Fruit fly (Drosophila melanogaster): ENCODE measurements around the gene CG15465.
A peak's percentile ranks its signal among the peaks of the same experiment; 100 is the strongest.

Gene CG15465

DNA sequence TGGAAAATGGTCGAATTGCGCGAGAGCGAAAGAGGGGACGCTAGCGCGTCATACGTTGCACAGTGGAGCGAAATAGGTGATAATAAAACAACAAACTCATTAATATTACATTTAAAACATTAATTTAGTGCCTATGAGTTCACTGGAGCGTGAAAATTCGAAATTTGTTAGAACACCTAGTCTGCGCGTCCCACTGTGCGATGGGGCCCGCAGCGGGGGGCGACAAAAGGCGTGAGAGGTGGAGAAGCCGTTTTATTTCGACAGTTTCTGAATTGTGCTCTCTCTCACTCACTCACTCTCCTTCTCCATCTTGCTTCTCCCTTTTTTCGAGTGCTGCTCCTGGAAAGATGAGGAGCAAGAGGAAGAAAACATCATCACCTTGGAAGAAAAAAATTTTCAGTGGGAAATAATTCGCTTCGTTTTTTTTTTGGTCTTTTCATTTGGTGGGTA lies 1.9 kb upstream of the CG15465 start (continued):
- TF ChIP-seq CG12942 (GFP tag; optimal IDR thresholded peaks at IDR 0.05) (peak; percentile 88), wdn (GFP tag; IDR thresholded peaks at IDR 0.05) (peak; percentile 96), dimm (GFP tag; IDR thresholded peaks at IDR 0.05) (peak; percentile 93), CG15696 (tag; optimal IDR thresholded peaks at IDR 0.05) (peak; percentile 61), crc (GFP tag; optimal IDR thresholded peaks at IDR 0.05) (peak; percentile 91), HLH4C (GFP tag; IDR thresholded peaks at IDR 0.05; ENCODE audit: partially characterized antibody) (peak; percentile 64; the same call in 2 of the 3 replicates), ro (GFP tag; IDR thresholded peaks at IDR 0.05) (peak; percentile 85), gcm2 (GFP tag; optimal IDR thresholded peaks at IDR 0.05) (peak; percentile 95), CG15073 (GFP tag; optimal IDR thresholded peaks at IDR 0.05) (peak; percentile 44), Lpt (GFP tag; optimal IDR thresholded peaks at IDR 0.05) (no peak), zen2 (GFP tag; IDR thresholded peaks at IDR 0.05; ENCODE audit: partially characterized antibody) (0 out of 3 replicates have a peak, but pooled peaks have one; percentile 34), CG10321 (GFP tag; IDR thresholded peaks at IDR 0.05) (peak; percentile 89), CG11723 (GFP tag; optimal IDR thresholded peaks at IDR 0.05) (peak; percentile 88), Eip74EF (GFP tag; optimal IDR thresholded peaks at IDR 0.05) (peak in 1 of 2 experiments; percentile 88), bcd (GFP tag; optimal IDR thresholded peaks at IDR 0.05) (peak; percentile 96), CG9727 (GFP tag; optimal IDR thresholded peaks at IDR 0.05) (peak; percentile 95), CG7928 (GFP tag; optimal IDR thresholded peaks at IDR 0.05) (peak; percentile 57), lbe (GFP tag; optimal IDR thresholded peaks at IDR 0.05) (peak; percentile 83), CG9817 (tag; optimal IDR thresholded peaks at IDR 0.05) (peak; percentile 84), Lim3 (GFP tag; IDR thresholded peaks at IDR 0.05) (peak; percentile 89), gcm (GFP tag; optimal IDR thresholded peaks at IDR 0.05) (peak; percentile 89), mld (GFP tag; IDR thresholded peaks at IDR 0.05; ENCODE audit: partially characterized antibody) (0 out of 3 replicates have a peak, but pooled peaks have one; percentile 55), CG17912 (GFP tag; optimal IDR thresholded peaks at IDR 0.05) (no peak), CG8765 (GFP tag; IDR thresholded peaks at IDR 0.05) (peak; percentile 94), onecut (GFP tag; IDR thresholded peaks at IDR 0.05) (peak; percentile 94), ato (GFP tag; IDR thresholded peaks at IDR 0.05; ENCODE audit: partially characterized antibody) (0 out of 2 replicates have a peak, but pooled peaks have one; percentile 18), CG17829 (tag; optimal IDR thresholded peaks at IDR 0.05) (peak; percentile 93), E2f1 (GFP tag; IDR thresholded peaks at IDR 0.05) (peak; percentile 95), CG2199 (GFP tag; IDR thresholded peaks at IDR 0.05) (peak; percentile 97), CG7963 (GFP tag; IDR thresholded peaks at IDR 0.05; ENCODE audit: partially characterized antibody) (no peak), ab (GFP tag; optimal IDR thresholded peaks at IDR 0.05) (peak; percentile 86), BEAF-32 (GFP tag; optimal IDR thresholded peaks at IDR 0.05) (no peak), emc (GFP tag; optimal IDR thresholded peaks at IDR 0.05) (peak; percentile 89), CG6254 (GFP tag; optimal IDR thresholded peaks at IDR 0.05) (peak; percentile 91), scrt (GFP tag; optimal IDR thresholded peaks at IDR 0.05) (peak; percentile 88), CG6654 (GFP tag; optimal IDR thresholded peaks at IDR 0.05) (peak; percentile 81), CG6854 (GFP tag; optimal IDR thresholded peaks at IDR 0.05) (peak; percentile 93), dmrt11E (tag; optimal IDR thresholded peaks at IDR 0.05) (peak; percentile 87), tgo (GFP tag; IDR thresholded peaks at IDR 0.05) (peak; percentile 97), E2f2 (GFP tag; IDR thresholded peaks at IDR 0.05) (peak; percentile 81), seq (GFP tag; IDR thresholded peaks at IDR 0.05) (peak; percentile 96), CG14441 (GFP tag; IDR thresholded peaks at IDR 0.05) (peak; percentile 98), Atf-2 (GFP tag; optimal IDR thresholded peaks at IDR 0.05) (peak; percentile 93), br (optimal IDR thresholded peaks at IDR 0.05) (no peak), dati (GFP tag; IDR thresholded peaks at IDR 0.05) (peak; percentile 88), jing (GFP tag; optimal IDR thresholded peaks at IDR 0.05) (peak; percentile 88), CG4820 (GFP tag; optimal IDR thresholded peaks at IDR 0.05) (peak; percentile 90), Nf-YC (tag; optimal IDR thresholded peaks at IDR 0.05) (peak; percentile 81), CG12155 (GFP tag; optimal IDR thresholded peaks at IDR 0.05) (peak; percentile 92), sim (GFP tag; IDR thresholded peaks at IDR 0.05) (peak; percentile 95), sens-2 (GFP tag; IDR thresholded peaks at IDR 0.05) (peak; percentile 93)
